Fruit fly (Drosophila melanogaster) whole organism, prepupa: Measurements from ENCODE around the gene CG15728.

Experiments
- Blimp-1 ChIP-seq: fragments of 200-800 bp; sonication (Bioruptor generic); optimal IDR thresholded peaks from 3 replicates; lab custom pipeline; 2017; ENCODE audit warnings: missing biosample characterization, missing genetic modification characterization, mild to moderate bottlenecking, moderate library complexity, missing genetic modification reagents
- CG10669 ChIP-seq: fragments of 200-800 bp; sonication (Bioruptor generic); optimal IDR thresholded peaks from 3 replicates; lab custom pipeline; 2018; ENCODE audit warnings: missing biosample characterization, mild to moderate bottlenecking, missing genetic modification characterization, moderate library complexity
- CG11294 ChIP-seq: fragments of 200-800 bp; sonication (Bioruptor generic); IDR thresholded peaks from 2 replicates; pipeline ENCODE4 v1.3.6; 2022; ENCODE audit warnings: missing biosample characterization, missing genetic modification characterization
- CG11902 ChIP-seq: fragments of 200-800 bp; sonication (Bioruptor generic); optimal IDR thresholded peaks from 3 replicates; lab custom pipeline; 2016; ENCODE audit warnings: missing biosample characterization, missing genetic modification characterization
- CG15336 ChIP-seq: fragments of 200-800 bp; sonication (Bioruptor generic); IDR thresholded peaks from 2 replicates; pipeline ENCODE4 v1.3.6; 2022; ENCODE audit warnings: missing biosample characterization, missing genetic modification characterization
- CG31627 ChIP-seq: fragments of 200-800 bp; sonication (Bioruptor generic); optimal IDR thresholded peaks from 3 replicates; lab custom pipeline; 2016; ENCODE audit warnings: missing biosample characterization, missing genetic modification characterization
- CG32006 ChIP-seq: fragments of 200-800 bp; sonication (Bioruptor generic); optimal IDR thresholded peaks from 3 replicates; lab custom pipeline; 2017; ENCODE audit warnings: missing biosample characterization, mild to moderate bottlenecking, missing genetic modification characterization
- CG34406 ChIP-seq: fragments of 200-800 bp; sonication (Bioruptor generic); optimal IDR thresholded peaks from 3 replicates; lab custom pipeline; 2016; ENCODE audit warnings: missing biosample characterization, missing genetic modification characterization
- CG3919 ChIP-seq: fragments of 200-800 bp; sonication (Bioruptor generic); optimal IDR thresholded peaks from 3 replicates; lab custom pipeline; 2016; ENCODE audit warnings: missing biosample characterization, missing genetic modification characterization
- CG4318 ChIP-seq: fragments of 200-800 bp; sonication (Bioruptor generic); optimal IDR thresholded peaks from 3 replicates; lab custom pipeline; 2017; ENCODE audit warnings: missing biosample characterization, mild to moderate bottlenecking, missing genetic modification characterization
- CG6163 ChIP-seq: fragments of 200-800 bp; sonication (Bioruptor generic); IDR thresholded peaks from 3 replicates; pipeline ENCODE4 v1.3.6; 2022; ENCODE audit warnings: missing biosample characterization, missing genetic modification characterization
- CG6276 ChIP-seq: fragments of 200-800 bp; sonication (Bioruptor generic); optimal IDR thresholded peaks from 2 replicates; lab custom pipeline; 2017; ENCODE audit warnings: missing biosample characterization, mild to moderate bottlenecking, missing genetic modification characterization
- CG6792 ChIP-seq: fragments of 200-800 bp; sonication (Bioruptor generic); optimal IDR thresholded peaks from 3 replicates; lab custom pipeline; 2016; ENCODE audit warnings: missing biosample characterization, missing genetic modification characterization
- CG6808 ChIP-seq: fragments of 200-800 bp; sonication (Bioruptor generic); optimal IDR thresholded peaks from 3 replicates; lab custom pipeline; 2017; ENCODE audit warnings: missing biosample characterization, missing genetic modification characterization, mild to moderate bottlenecking, moderate library complexity, missing genetic modification reagents
- CG6854 ChIP-seq: fragments of 200-800 bp; sonication (Bioruptor generic); optimal IDR thresholded peaks from 2 replicates; lab custom pipeline; 2017; ENCODE audit warnings: missing biosample characterization, mild to moderate bottlenecking, missing genetic modification characterization
- CG7368 ChIP-seq: fragments of 200-800 bp; sonication (Bioruptor generic); optimal IDR thresholded peaks from 3 replicates; lab custom pipeline; 2016; ENCODE audit warnings: missing biosample characterization, missing genetic modification characterization
- CG8119 ChIP-seq: fragments of 200-800 bp; sonication (Bioruptor generic); IDR thresholded peaks from 3 replicates; pipeline ENCODE4 v1.3.6; 2022; ENCODE audit warnings: missing biosample characterization, missing genetic modification characterization
- CG8319 ChIP-seq: fragments of 200-800 bp; sonication (Bioruptor generic); optimal IDR thresholded peaks from 3 replicates; lab custom pipeline; 2016; ENCODE audit warnings: missing biosample characterization, missing genetic modification characterization
- CG8632 ChIP-seq: fragments of 200-800 bp; sonication (Bioruptor generic); optimal IDR thresholded peaks from 3 replicates; lab custom pipeline; 2016; ENCODE audit warnings: missing biosample characterization, missing genetic modification characterization
- CG9139 ChIP-seq: fragments of 200-800 bp; sonication (Bioruptor generic); optimal IDR thresholded peaks from 3 replicates; lab custom pipeline; 2017; ENCODE audit warnings: missing biosample characterization, mild to moderate bottlenecking, missing genetic modification characterization
- Eip93F ChIP-seq: fragments of 200-800 bp; sonication (Bioruptor generic); optimal IDR thresholded peaks from 2 replicates; lab custom pipeline; 2016; ENCODE audit warnings: missing biosample characterization, mild to moderate bottlenecking, missing genetic modification characterization
- Ets21C ChIP-seq: fragments of 200-800 bp; sonication (Bioruptor generic); optimal IDR thresholded peaks from 3 replicates; lab custom pipeline; 2016; ENCODE audit warnings: missing biosample characterization, missing genetic modification characterization
- Ets96B ChIP-seq: fragments of 200-800 bp; optimal IDR thresholded peaks from 2 replicates; lab custom pipeline; 2019; ENCODE audit warnings: missing biosample characterization, mild to moderate bottlenecking, missing genetic modification characterization, moderate library complexity
- Gug ChIP-seq: fragments of 200-800 bp; sonication (Bioruptor generic); IDR thresholded peaks from 2 replicates; pipeline ENCODE4 v1.3.6; 2022; ENCODE audit warnings: missing biosample characterization, missing genetic modification characterization
- Hr38 ChIP-seq: sonication (Bioruptor generic); optimal IDR thresholded peaks from 2 replicates; lab custom pipeline; 2016; ENCODE audit warnings: missing biosample characterization, missing genetic modification characterization
- Hr39 ChIP-seq: fragments of 200-800 bp; sonication (Bioruptor generic); optimal IDR thresholded peaks from 2 replicates; lab custom pipeline; 2016; ENCODE audit warnings: missing biosample characterization, missing genetic modification characterization
- Hr4 ChIP-seq: fragments of 200-800 bp; sonication (Bioruptor generic); optimal IDR thresholded peaks from 3 replicates; lab custom pipeline; 2016; ENCODE audit warnings: missing biosample characterization, missing genetic modification characterization
- Met ChIP-seq: fragments of 200-800 bp; sonication (Bioruptor generic); optimal IDR thresholded peaks from 3 replicates; lab custom pipeline; 2016; ENCODE audit warnings: missing biosample characterization, missing genetic modification characterization
- OdsH ChIP-seq: fragments of 200-800 bp; sonication (Bioruptor generic); optimal IDR thresholded peaks from 3 replicates; lab custom pipeline; 2016; ENCODE audit warnings: missing biosample characterization, missing genetic modification characterization
- Sox14 ChIP-seq: fragments of 200-800 bp; sonication (Bioruptor generic); optimal IDR thresholded peaks from 3 replicates; lab custom pipeline; 2016; ENCODE audit warnings: missing biosample characterization, missing genetic modification characterization
- Sox15 ChIP-seq: fragments of 200-800 bp; sonication (Bioruptor generic); optimal IDR thresholded peaks from 3 replicates; lab custom pipeline; 2016; ENCODE audit warnings: missing biosample characterization, missing genetic modification characterization
- cyc ChIP-seq: fragments of 200-800 bp; sonication (Bioruptor generic); optimal IDR thresholded peaks from 3 replicates; lab custom pipeline; 2016; ENCODE audit warnings: missing biosample characterization, missing genetic modification characterization
- dac ChIP-seq: fragments of 200-800 bp; sonication (Bioruptor generic); optimal IDR thresholded peaks from 2 replicates; lab custom pipeline; 2017; ENCODE audit warnings: missing biosample characterization, mild to moderate bottlenecking, missing genetic modification characterization
- dsx ChIP-seq: fragments of 200-800 bp; optimal IDR thresholded peaks from 3 replicates; lab custom pipeline; 2019; ENCODE audit warnings: missing biosample characterization, mild to moderate bottlenecking, missing genetic modification characterization, moderate library complexity; ENCODE audit not compliant: poor library complexity, severe bottlenecking
- eg ChIP-seq: fragments of 200-800 bp; sonication (Bioruptor generic); IDR thresholded peaks from 3 replicates; pipeline ENCODE4 v1.3.6; 2022; ENCODE audit warnings: missing biosample characterization, missing genetic modification characterization
- esn ChIP-seq: fragments of 200-800 bp; sonication (Bioruptor generic); optimal IDR thresholded peaks from 2 replicates; lab custom pipeline; 2016; ENCODE audit warnings: missing biosample characterization, mild to moderate bottlenecking, missing genetic modification characterization, moderate library complexity
- fd59A ChIP-seq: fragments of 200-800 bp; sonication (Bioruptor generic); optimal IDR thresholded peaks from 2 replicates; lab custom pipeline; 2017; ENCODE audit warnings: missing biosample characterization, mild to moderate bottlenecking, missing genetic modification characterization, missing genetic modification reagents
- fkh ChIP-seq: fragments of 200-800 bp; sonication (Bioruptor generic); optimal IDR thresholded peaks from 3 replicates; lab custom pipeline; 2017; ENCODE audit warnings: missing biosample characterization, mild to moderate bottlenecking, missing genetic modification characterization, moderate library complexity
- lz ChIP-seq: fragments of 200-800 bp; sonication (Bioruptor generic); optimal IDR thresholded peaks from 3 replicates; lab custom pipeline; 2016; ENCODE audit warnings: missing biosample characterization, missing genetic modification characterization
- spab ChIP-seq: fragments of 200-800 bp; sonication (Bioruptor generic); optimal IDR thresholded peaks from 2 replicates; lab custom pipeline; 2017; ENCODE audit warnings: missing biosample characterization, mild to moderate bottlenecking, missing genetic modification characterization, missing genetic modification reagents
- svp ChIP-seq: fragments of 200-800 bp; sonication (Bioruptor generic); peaks from one replicate; lab custom pipeline; 2016; ENCODE audit warnings: missing biosample characterization, missing genetic modification characterization
- topi ChIP-seq: fragments of 200-800 bp; sonication (Bioruptor generic); optimal IDR thresholded peaks from 3 replicates; lab custom pipeline; 2016; ENCODE audit warnings: missing biosample characterization, missing genetic modification characterization

The CG15728 gene

dm6 chrX:12581305-12581676 is 42.8 kb upstream of the CG15728 start:
- TF ChIP-seq OdsH (GFP tag; lab: Kevin White, UChicago) (no peak), spab (GFP tag; lab: Kevin White, UChicago) (no peak), fd59A (no peak), Sox15 (GFP tag; lab: Kevin White, UChicago) (no peak)

- TF ChIP-seq Gug (GFP tag; lab: Robert Waterston, UW) (no peak), CG32006 (GFP tag; lab: Kevin White, UChicago) (no peak), CG10669 (GFP tag; lab: Kevin White, UChicago) (no peak), OdsH (GFP tag; lab: Kevin White, UChicago) (no peak), Hr4 (GFP tag; lab: Kevin White, UChicago) (no peak), CG8632 (GFP tag; lab: Kevin White, UChicago) (no peak), CG6276 (no peak), CG11294 (no peak), CG6808 (GFP tag; lab: Kevin White, UChicago) (no peak), dsx (GFP tag; lab: Kevin White, UChicago) (no peak)
Observed at dm6 chrX:12581894-12582293, 42.2 kb upstream of the CG15728 start.

dm6 chrX:12582661-12582983 is 41.5 kb upstream of the CG15728 start:
- TF ChIP-seq CG6276 (peak; percentile 20), CG7368 (no peak)

- TF ChIP-seq CG11902 (GFP tag; lab: Kevin White, UChicago) (no peak), CG10669 (GFP tag; lab: Kevin White, UChicago) (no peak), CG31627 (GFP tag; lab: Kevin White, UChicago) (peak; percentile 24), CG34406 (GFP tag; lab: Kevin White, UChicago) (no peak), fkh (GFP tag; lab: Kevin White, UChicago) (peak; percentile 42), CG8632 (GFP tag; lab: Kevin White, UChicago) (no peak), CG9139 (peak; percentile 63), Gug (GFP tag; lab: Robert Waterston, UW) (no peak), dac (GFP tag; lab: Kevin White, UChicago) (no peak), lz (GFP tag; lab: Kevin White, UChicago) (no peak), CG6276 (no peak), eg (GFP tag; lab: Robert Waterston, UW) (peak; percentile 68), CG6163 (GFP tag; lab: Robert Waterston, UW) (peak; percentile 66; the same call in 2 of the 3 replicates), dsx (GFP tag; lab: Kevin White, UChicago) (peak; percentile 40), CG7368 (no peak), CG4318 (GFP tag; lab: Kevin White, UChicago) (peak; percentile 36), CG32006 (GFP tag; lab: Kevin White, UChicago) (peak; percentile 14), CG6854 (GFP tag; lab: Kevin White, UChicago) (peak; percentile 82), Blimp-1 (GFP tag; lab: Kevin White, UChicago) (no peak), CG8119 (peak; percentile 42; the same call in 1 of the 3 replicates), Eip93F (GFP tag; lab: Kevin White, UChicago) (no peak), topi (GFP tag; lab: Kevin White, UChicago) (no peak), CG8319 (no peak), cyc (GFP tag; lab: Kevin White, UChicago) (no peak), Ets96B (tag; lab: Kevin White, UChicago) (peak; percentile 5), spab (GFP tag; lab: Kevin White, UChicago) (no peak), CG3919 (GFP tag; lab: Kevin White, UChicago) (peak; percentile 59), Sox14 (peak; percentile 15), Hr39 (peak; percentile 6), Ets21C (GFP tag; lab: Kevin White, UChicago) (peak; percentile 5), esn (GFP tag; lab: Kevin White, UChicago) (peak; percentile 38), svp (GFP tag; lab: Kevin White, UChicago) (peak; percentile 72), Hr38 (GFP tag; lab: Kevin White, UChicago) (no peak), CG15336 (peak; percentile 10), Hr4 (GFP tag; lab: Kevin White, UChicago) (no peak), Met (GFP tag; lab: Kevin White, UChicago) (peak; percentile 44), CG6808 (GFP tag; lab: Kevin White, UChicago) (no peak), CG11294 (no peak), CG6792 (GFP tag; lab: Kevin White, UChicago) (no peak)
Observed at dm6 chrX:12582984-12583869, 40.9 kb upstream of the CG15728 start, which contains the start of gene Pits. Gene Pits (minus strand): TSS chrX:12583193.
